Worm (Caenorhabditis elegans) whole organism, young adult: Measurements from ENCODE around the gene ZK1127.13.

Experiments used
- B0336.3 ChIP-seq: fragments of 200-800 bp; sonication (Bioruptor generic); IDR thresholded peaks from 2 replicates; pipeline ENCODE4 v1.3.6; 2022; ENCODE audit warnings: missing genetic modification characterization, missing compliant biosample characterization
- C06A6.2 ChIP-seq: fragments of 200-800 bp; sonication (Bioruptor generic); conservative IDR thresholded peaks from 2 replicates; pipeline ENCODE4 v1.3.6; 2022; ENCODE audit warnings: missing genetic modification characterization, missing compliant biosample characterization
- C17E4.6 ChIP-seq: fragments of 200-800 bp; sonication (Bioruptor generic); IDR thresholded peaks from 2 replicates; pipeline ENCODE4 v1.3.6; 2022; ENCODE audit warnings: missing genetic modification reagents, missing genetic modification characterization, missing compliant biosample characterization
- F23B12.7 ChIP-seq: sonication (generic microtip); optimal IDR thresholded peaks from 2 replicates; lab custom pipeline; 2017; ENCODE audit warnings: missing genetic modification characterization, mild to moderate bottlenecking, missing compliant biosample characterization, antibody characterized with exemption, moderate library complexity; ENCODE audit not compliant: insufficient read depth
- F57A8.1 ChIP-seq: fragments of 200-800 bp; sonication (Bioruptor generic); optimal IDR thresholded peaks from 2 replicates; lab custom pipeline; 2018; ENCODE audit warnings: mild to moderate bottlenecking, missing genetic modification characterization, moderate library complexity, missing compliant biosample characterization
- T26A5.8 ChIP-seq: sonication (generic microtip); optimal IDR thresholded peaks from 2 replicates; lab custom pipeline; 2016; ENCODE audit warnings: missing genetic modification characterization, missing compliant biosample characterization
- Y53G8AR.9 ChIP-seq: fragments of 200-800 bp; sonication (Bioruptor generic); conservative IDR thresholded peaks from 2 replicates; pipeline ENCODE4 v1.3.6; 2022; ENCODE audit warnings: missing genetic modification reagents, missing genetic modification characterization, missing compliant biosample characterization
- Y79H2A.3 ChIP-seq: fragments of 200-800 bp; sonication (Bioruptor generic); conservative IDR thresholded peaks from 2 replicates; pipeline ENCODE4 v1.3.6; 2022; ENCODE audit warnings: missing genetic modification reagents, missing genetic modification characterization, missing compliant biosample characterization
- akir-1 ChIP-seq: fragments of 200-800 bp; sonication (Bioruptor generic); optimal IDR thresholded peaks from 2 replicates; lab custom pipeline; 2018; ENCODE audit warnings: mild to moderate bottlenecking, missing genetic modification characterization, moderate library complexity, missing compliant biosample characterization
- ama-1 ChIP-seq, 3 experiments: fragments of 150-350 bp in 1 of 3; sonication (generic microtip) in 2 of 3; optimal IDR thresholded peaks; 2 replicates each; lab custom pipeline; 2014 to 2018; ENCODE audit warnings: missing biosample characterization in 2 of 3, missing genetic modification characterization in 2 of 3, missing genetic modification reagents in 2 of 3
- aptf-2 ChIP-seq: fragments of 200-800 bp; sonication (Bioruptor generic); conservative IDR thresholded peaks from 2 replicates; pipeline ENCODE4 v1.3.6; 2022; ENCODE audit warnings: missing genetic modification reagents, missing genetic modification characterization, missing compliant biosample characterization
- aptf-3 ChIP-seq: fragments of 200-800 bp; sonication (Bioruptor generic); IDR thresholded peaks from 2 replicates; pipeline ENCODE4 v1.3.6; 2022; ENCODE audit warnings: missing genetic modification characterization, missing compliant biosample characterization
- atf-7 ChIP-seq: sonication (generic microtip); optimal IDR thresholded peaks from 2 replicates; lab custom pipeline; 2017; ENCODE audit warnings: mild to moderate bottlenecking, missing genetic modification characterization, missing compliant biosample characterization
- attf-6 ChIP-seq: fragments of 200-800 bp; sonication (Bioruptor generic); IDR thresholded peaks from 2 replicates; pipeline ENCODE4 v1.3.6; 2022; ENCODE audit warnings: missing genetic modification reagents, missing genetic modification characterization, missing compliant biosample characterization
- die-1 ChIP-seq: sonication (generic microtip); optimal IDR thresholded peaks from 2 replicates; lab custom pipeline; 2016; ENCODE audit warnings: missing genotype, mild to moderate bottlenecking, missing genetic modification characterization, missing compliant biosample characterization
- dpff-1 ChIP-seq: sonication (generic microtip); optimal IDR thresholded peaks from 2 replicates; lab custom pipeline; 2017; ENCODE audit warnings: mild to moderate bottlenecking, missing genetic modification characterization, missing compliant biosample characterization
- egl-44 ChIP-seq: fragments of 200-800 bp; sonication (Bioruptor generic); IDR thresholded peaks from 2 replicates; pipeline ENCODE4 v1.3.6; 2022; ENCODE audit warnings: missing genetic modification reagents, missing genetic modification characterization, missing compliant biosample characterization
- ets-4 ChIP-seq: fragments of 200-800 bp; sonication (Bioruptor generic); optimal IDR thresholded peaks from 2 replicates; lab custom pipeline; 2018; ENCODE audit warnings: mild to moderate bottlenecking, missing genetic modification characterization, missing compliant biosample characterization
- gei-17 ChIP-seq: fragments of 200-800 bp; sonication (Bioruptor generic); optimal IDR thresholded peaks from 2 replicates; lab custom pipeline; 2018; ENCODE audit warnings: mild to moderate bottlenecking, missing genetic modification characterization, missing compliant biosample characterization
- him-1 ChIP-seq: sonication (generic microtip); optimal IDR thresholded peaks from 2 replicates; lab custom pipeline; 2016; ENCODE audit warnings: missing genotype, missing genetic modification reagents, missing genetic modification characterization, missing compliant biosample characterization
- hlh-12 ChIP-seq: sonication (generic microtip); optimal IDR thresholded peaks from 2 replicates; lab custom pipeline; 2016; ENCODE audit warnings: missing genetic modification characterization, missing compliant biosample characterization
- lin-35 ChIP-seq, 3 experiments: fragments of 150-350 bp in 2 of 3; sonication (generic microtip) in 1 of 3; optimal IDR thresholded peaks; 2 replicates each; lab custom pipeline; 2014 to 2018; ENCODE audit warnings: missing biosample characterization in 3 of 3, missing genetic modification characterization in 3 of 3, missing genetic modification reagents in 3 of 3
- lin-40 ChIP-seq: sonication (generic microtip); optimal IDR thresholded peaks from 2 replicates; lab custom pipeline; 2016; ENCODE audit warnings: missing genetic modification characterization, mild to moderate bottlenecking, missing compliant biosample characterization, missing genotype, missing genetic modification reagents
- lsl-1 ChIP-seq: fragments of 200-800 bp; sonication (Bioruptor generic); optimal IDR thresholded peaks from 2 replicates; lab custom pipeline; 2018; ENCODE audit warnings: mild to moderate bottlenecking, missing genetic modification characterization, moderate library complexity, missing compliant biosample characterization
- lsy-27 ChIP-seq: sonication (generic microtip); optimal IDR thresholded peaks from 2 replicates; lab custom pipeline; 2017; ENCODE audit warnings: missing genetic modification characterization, mild to moderate bottlenecking, missing compliant biosample characterization, antibody characterized with exemption, missing genotype, borderline replicate concordance; ENCODE audit not compliant: insufficient read depth
- madf-6 ChIP-seq: fragments of 200-800 bp; sonication (Bioruptor generic); IDR thresholded peaks from 2 replicates; pipeline ENCODE4 v1.3.6; 2022; ENCODE audit warnings: missing genetic modification reagents, missing genetic modification characterization, missing compliant biosample characterization
- mcd-1 ChIP-seq: fragments of 200-800 bp; sonication (Bioruptor generic); IDR thresholded peaks from 2 replicates; pipeline ENCODE4 v1.3.6; 2022; ENCODE audit warnings: missing genetic modification reagents, missing genetic modification characterization, missing compliant biosample characterization
- nfyb-1 ChIP-seq: fragments of 200-800 bp; sonication (Bioruptor generic); IDR thresholded peaks from 2 replicates; pipeline ENCODE4 v1.3.6; 2022; ENCODE audit warnings: missing genetic modification reagents, missing genetic modification characterization, missing compliant biosample characterization
- nhr-179 ChIP-seq: sonication (generic microtip); optimal IDR thresholded peaks from 2 replicates; lab custom pipeline; 2016; ENCODE audit warnings: mild to moderate bottlenecking, missing genetic modification characterization, missing compliant biosample characterization
- nhr-80 ChIP-seq: sonication (generic microtip); optimal IDR thresholded peaks from 2 replicates; lab custom pipeline; 2016; ENCODE audit warnings: missing genetic modification characterization, missing compliant biosample characterization
- nhr-90 ChIP-seq: sonication (generic microtip); optimal IDR thresholded peaks from 2 replicates; lab custom pipeline; 2016; ENCODE audit warnings: missing genotype, mild to moderate bottlenecking, missing genetic modification characterization, missing compliant biosample characterization
- rpc-1 ChIP-seq, 2 experiments: fragments of 150-350 bp in 1 of 2; sonication (generic microtip) in 1 of 2; optimal IDR thresholded peaks; 2 replicates each; lab custom pipeline; 2014 to 2018; ENCODE audit warnings: missing biosample characterization in 1 of 2, missing genetic modification characterization in 1 of 2, missing genetic modification reagents in 1 of 2, missing genotype in 1 of 2
- sdz-38 ChIP-seq: sonication (generic microtip); optimal IDR thresholded peaks from 2 replicates; lab custom pipeline; 2016; ENCODE audit warnings: missing genotype, missing genetic modification characterization, missing compliant biosample characterization
- somi-1 ChIP-seq: fragments of 200-800 bp; sonication (Bioruptor generic); optimal IDR thresholded peaks from 2 replicates; lab custom pipeline; 2018; ENCODE audit warnings: mild to moderate bottlenecking, missing genetic modification characterization, missing compliant biosample characterization
- sptf-2 ChIP-seq: fragments of 200-800 bp; sonication (Bioruptor generic); optimal IDR thresholded peaks from 2 replicates; lab custom pipeline; 2018; ENCODE audit warnings: mild to moderate bottlenecking, missing genetic modification characterization, missing compliant biosample characterization
- tbp1 ChIP-seq: fragments of 200-800 bp; sonication (Bioruptor generic); optimal IDR thresholded peaks from 2 replicates; lab custom pipeline; 2018; ENCODE audit warnings: mild to moderate bottlenecking, missing genetic modification characterization, missing compliant biosample characterization
- zim-3 ChIP-seq: sonication (generic microtip); optimal IDR thresholded peaks from 2 replicates; lab custom pipeline; 2017; ENCODE audit warnings: mild to moderate bottlenecking, missing genetic modification characterization, moderate library complexity, missing compliant biosample characterization
- ztf-26 ChIP-seq: sonication (generic microtip); optimal IDR thresholded peaks from 2 replicates; lab custom pipeline; 2017; ENCODE audit warnings: missing genetic modification characterization, missing compliant biosample characterization
- ztf-28 ChIP-seq: fragments of 200-800 bp; sonication (Bioruptor generic); IDR thresholded peaks from 2 replicates; pipeline ENCODE4 v1.3.6; 2022; ENCODE audit warnings: missing genetic modification reagents, missing genetic modification characterization, missing compliant biosample characterization
- ztf-3 ChIP-seq: fragments of 200-800 bp; sonication (Bioruptor generic); optimal IDR thresholded peaks from 2 replicates; lab custom pipeline; 2018; ENCODE audit warnings: mild to moderate bottlenecking, missing genetic modification characterization, missing compliant biosample characterization
- ztf-6 ChIP-seq: fragments of 200-800 bp; sonication (Bioruptor generic); IDR thresholded peaks from 2 replicates; pipeline ENCODE4 v1.3.6; 2022; ENCODE audit warnings: missing genetic modification reagents, missing genetic modification characterization, missing compliant biosample characterization

ZK1127.13 gene

DNA sequence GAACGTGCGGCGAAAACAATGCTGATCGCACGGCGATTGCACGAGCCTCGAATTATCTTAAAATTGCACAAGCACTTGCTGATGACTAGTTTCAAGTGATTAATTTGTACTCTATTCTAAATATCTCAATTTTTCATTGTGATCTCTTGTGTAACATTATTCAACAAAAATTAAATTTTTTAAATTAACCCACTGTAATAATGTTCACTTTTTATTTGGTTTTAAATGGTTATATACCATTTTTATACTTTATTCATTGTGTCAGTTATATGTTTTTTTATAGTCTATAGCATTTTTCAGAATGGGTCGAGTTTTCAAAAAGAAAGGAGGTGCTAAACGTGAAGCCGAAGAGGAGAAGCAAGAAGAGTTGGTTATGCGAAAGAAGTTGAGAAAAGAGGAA lies 548 bp downstream of the ZK1127.13 start, which contains the start of gene ZK1127.4:
TSS of gene ZK1127.4 (plus strand) at position 301 of the 400 bp plus-strand sequence.
- no peak for TF ChIP-seq B0336.3
- no peak for TF ChIP-seq zim-3 (tag; lab: Kevin White, UChicago)
- no peak for TF ChIP-seq T26A5.8 (tag; lab: Kevin White, UChicago)
- no peak for TF ChIP-seq ztf-6 (GFP tag; lab: Robert Waterston, UW)
- TF ChIP-seq ama-1 (optimal IDR thresholded peaks at IDR 0.05; lab: Kevin White, UChicago) = no peak
- no peak for TF ChIP-seq ama-1 (GFP tag; optimal IDR thresholded peaks at IDR 0.05; lab: Kevin White, UChicago)
- TF ChIP-seq ets-4 = no peak
- TF ChIP-seq akir-1 (GFP tag; lab: Kevin White, UChicago) = no peak
- TF ChIP-seq C06A6.2 (GFP tag; lab: Robert Waterston, UW) = no peak
- no peak for TF ChIP-seq nfyb-1
- no peak for TF ChIP-seq C17E4.6 (GFP tag; lab: Robert Waterston, UW)
- no peak for TF ChIP-seq nhr-90 (tag; lab: Kevin White, UChicago)
- no peak for TF ChIP-seq ztf-28 (GFP tag; lab: Robert Waterston, UW)
- no peak for TF ChIP-seq lsl-1 (GFP tag; lab: Kevin White, UChicago)
- no peak for TF ChIP-seq Y79H2A.3
- no peak for TF ChIP-seq him-1 (tag; lab: Kevin White, UChicago)
- no peak for TF ChIP-seq F23B12.7
- TF ChIP-seq lsy-27 (tag; lab: Kevin White, UChicago) = no peak
- TF ChIP-seq aptf-3 = no peak

DNA sequence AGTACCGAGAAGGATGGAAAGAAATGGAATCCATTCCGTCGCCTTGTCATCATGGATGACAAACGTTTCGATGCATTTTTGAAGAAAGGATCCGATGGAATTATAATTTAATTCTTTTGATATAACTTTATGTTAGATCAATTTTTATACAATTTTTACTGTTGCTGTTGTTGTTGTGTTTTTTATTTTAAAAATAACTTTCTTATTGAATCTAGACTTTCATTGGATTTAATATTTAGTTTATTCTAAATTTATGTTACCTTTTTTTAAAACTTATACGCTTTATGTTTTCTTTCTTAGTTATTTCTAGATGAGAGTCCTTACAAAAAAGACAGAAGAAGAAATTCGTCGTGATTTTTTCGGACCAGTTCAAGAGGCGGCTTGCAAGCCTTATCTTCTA lies 1.9 kb downstream of the ZK1127.13 start, which contains the start of gene ZK1127.3:
TSS of gene ZK1127.3 (plus strand) at position 301 of the 400 bp plus-strand sequence.
- TF ChIP-seq madf-6 (GFP tag; lab: Robert Waterston, UW) = no peak
- TF ChIP-seq attf-6 (GFP tag; lab: Robert Waterston, UW) = no peak
- no peak for TF ChIP-seq C06A6.2 (GFP tag; lab: Robert Waterston, UW)
- TF ChIP-seq sdz-38 (tag; lab: Kevin White, UChicago) = no peak
- TF ChIP-seq atf-7 (tag; lab: Kevin White, UChicago) = no peak
- no peak for TF ChIP-seq nhr-179 (tag; lab: Kevin White, UChicago)
- TF ChIP-seq, all 124 proteins: peak for 0

DNA sequence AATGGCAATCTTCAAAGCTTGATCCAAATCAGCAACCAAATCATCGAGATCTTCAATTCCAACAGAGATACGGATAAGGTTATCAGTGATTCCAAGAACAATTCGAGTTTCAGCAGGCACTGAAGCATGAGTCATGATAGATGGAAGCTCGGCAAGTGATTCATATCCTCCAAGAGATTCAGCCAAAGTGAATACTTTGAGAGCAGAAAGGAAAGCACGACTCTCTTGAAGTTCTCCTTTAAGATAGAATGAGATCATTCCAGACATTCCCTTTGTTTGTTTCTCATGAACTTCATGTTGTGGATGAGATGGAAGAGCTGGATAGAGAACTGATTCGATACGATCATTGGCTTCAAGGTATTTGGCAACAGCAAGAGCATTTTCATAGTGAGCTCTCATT lies 3.2 kb downstream of the ZK1127.13 start:
- TF ChIP-seq ztf-26 (tag; lab: Kevin White, UChicago) (no peak), egl-44 (GFP tag; lab: Robert Waterston, UW) (0 out of 2 replicates have a peak, but pooled peaks have one; percentile 17), mcd-1 (GFP tag; lab: Robert Waterston, UW) (0 out of 2 replicates have a peak, but pooled peaks have one; percentile 12), him-1 (tag; lab: Kevin White, UChicago) (peak; percentile 28), nhr-90 (tag; lab: Kevin White, UChicago) (no peak)

DNA sequence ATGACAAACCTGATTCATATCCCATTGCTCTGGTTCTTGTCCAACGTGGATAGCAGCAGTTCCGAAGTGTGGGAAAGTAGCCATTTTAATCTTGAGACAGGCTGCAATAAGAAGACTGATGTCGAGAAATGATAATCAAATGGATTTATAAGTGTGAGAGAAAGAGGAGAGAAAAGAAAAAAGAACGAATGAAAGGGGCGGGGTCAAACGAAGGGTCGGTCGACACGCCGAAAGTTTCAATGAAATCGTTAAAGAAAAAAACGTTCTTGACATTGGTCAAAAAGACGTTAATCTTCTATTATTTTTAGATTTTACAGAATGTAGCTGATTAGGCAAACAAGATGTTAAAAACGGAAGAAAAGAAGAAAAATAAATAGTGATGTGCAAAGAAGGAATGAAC lies 4.8 kb downstream of the ZK1127.13 start, which contains the start of gene cth-2:
TSS of gene cth-2 (minus strand) at position 101 of the 400 bp plus-strand sequence.
- TF ChIP-seq nhr-80 (tag; lab: Kevin White, UChicago) (peak; percentile 8), zim-3 (tag; lab: Kevin White, UChicago) (no peak), tbp1 (GFP tag; lab: Kevin White, UChicago) (no peak)

DNA sequence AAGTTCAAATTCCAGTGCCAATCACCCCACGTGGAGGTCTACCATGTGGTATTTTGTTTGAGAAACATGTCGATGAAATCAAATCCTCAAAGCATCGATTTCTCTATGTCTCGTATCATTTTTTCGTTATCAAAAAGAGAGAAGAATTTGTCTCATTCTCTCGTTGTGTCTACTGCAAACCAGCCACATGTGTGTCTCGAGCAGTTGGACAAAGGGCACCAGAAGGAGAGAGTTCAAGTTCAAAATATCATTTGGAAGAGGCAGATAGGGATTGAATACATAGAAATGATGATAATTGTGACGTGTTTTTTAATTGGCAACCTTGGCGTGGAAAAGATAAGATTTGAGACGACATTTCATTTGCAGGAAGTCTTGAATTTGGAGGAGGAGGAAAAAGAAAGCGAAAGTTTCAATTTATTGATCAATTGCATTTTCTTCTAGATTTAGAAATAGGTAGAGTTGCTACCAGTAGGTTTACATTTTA lies 6.2 kb downstream of the ZK1127.13 start:
- TF ChIP-seq die-1 (tag; lab: Kevin White, UChicago) (peak; percentile 3), ztf-3 (no peak), hlh-12 (tag; lab: Kevin White, UChicago) (no peak), lin-40 (tag; lab: Kevin White, UChicago) (peak; percentile 43), nhr-179 (tag; lab: Kevin White, UChicago) (no peak), rpc-1 (optimal IDR thresholded peaks at IDR 0.05; lab: Kevin White, UChicago) (no peak), rpc-1 (tag; optimal IDR thresholded peaks at IDR 0.05; lab: Kevin White, UChicago) (no peak), gei-17 (GFP tag; lab: Kevin White, UChicago) (no peak), madf-6 (GFP tag; lab: Robert Waterston, UW) (no peak), lin-35 (GFP tag; optimal IDR thresholded peaks at IDR 0.05; lab: Kevin White, UChicago) (peak in 1 of 3 experiments; percentile 39), aptf-2 (GFP tag; lab: Robert Waterston, UW) (no peak), Y53G8AR.9 (GFP tag; lab: Robert Waterston, UW) (no peak), dpff-1 (tag; lab: Kevin White, UChicago) (no peak), sptf-2 (GFP tag; lab: Kevin White, UChicago) (no peak), somi-1 (peak; percentile 62), F57A8.1 (no peak)
